Worm (Caenorhabditis elegans): ENCODE data around the gene sru-35.

Gene sru-35

ce11 chrIV:8817639-8818038, 27.6 kb upstream of the sru-35 start, which contains the start of gene T28C6.10:
T28C6.10 (plus strand) TSS chrIV:8817939.
- TF ChIP-seq nhr-12 (tag; optimal IDR thresholded peaks at IDR 0.05) (no peak), M03D4.4 (tag; optimal IDR thresholded peaks at IDR 0.05) (no peak), elt-3 (tag; optimal IDR thresholded peaks at IDR 0.05) (no peak), ham-2 (GFP tag; optimal IDR thresholded peaks at IDR 0.05) (no peak), lin-13 (tag; optimal IDR thresholded peaks at IDR 0.05) (no peak), ceh-83 (GFP tag; optimal IDR thresholded peaks at IDR 0.05) (no peak), sem-2 (GFP tag; optimal IDR thresholded peaks at IDR 0.05) (no peak), elt-1 (tag; optimal IDR thresholded peaks at IDR 0.05; ENCODE audit: borderline replicate concordance, insufficient read depth) (no peak), pha-4 (tag; optimal IDR thresholded peaks at IDR 0.05) (no peak), tbx-8 (GFP tag; optimal IDR thresholded peaks at IDR 0.05) (no peak), ceh-39 (tag; optimal IDR thresholded peaks at IDR 0.05) (no peak), unc-120 (tag; optimal IDR thresholded peaks at IDR 0.05; ENCODE audit: poor library complexity, severe bottlenecking) (no peak), hlh-1 (tag; optimal IDR thresholded peaks at IDR 0.05) (no peak), mep-1 (tag; optimal IDR thresholded peaks at IDR 0.05) (no peak), drap-1 (GFP tag; optimal IDR thresholded peaks at IDR 0.05) (no peak), ztf-11 (tag; optimal IDR thresholded peaks at IDR 0.05) (no peak), lin-32 (GFP tag; optimal IDR thresholded peaks at IDR 0.05) (no peak), blmp-1 (tag; optimal IDR thresholded peaks at IDR 0.05) (no peak)

- TF ChIP-seq elt-1 (tag; optimal IDR thresholded peaks at IDR 0.05; ENCODE audit: borderline replicate concordance, insufficient read depth) (no peak), lin-32 (GFP tag; optimal IDR thresholded peaks at IDR 0.05) (no peak)
Measured at ce11 chrIV:8816617-8817016, 26.6 kb upstream of the sru-35 start.

ce11 chrIV:8816029-8816428, 26.0 kb upstream of the sru-35 start, which contains the start of gene grsp-2:
grsp-2 (plus strand) TSS chrIV:8816329.
- TF ChIP-seq pha-4 (tag; optimal IDR thresholded peaks at IDR 0.05) (no peak), M03D4.4 (tag; optimal IDR thresholded peaks at IDR 0.05) (no peak), unc-39 (tag; optimal IDR thresholded peaks at IDR 0.05) (no peak), mep-1 (tag; optimal IDR thresholded peaks at IDR 0.05) (no peak), zip-8 (tag; optimal IDR thresholded peaks at IDR 0.05) (no peak), flh-1 (GFP tag; optimal IDR thresholded peaks at IDR 0.05) (no peak), nhr-76 (tag; optimal IDR thresholded peaks at IDR 0.05) (no peak), cnd-1 (tag; optimal IDR thresholded peaks at IDR 0.05) (no peak)

- TF ChIP-seq nhr-76 (tag; optimal IDR thresholded peaks at IDR 0.05) (no peak), ceh-39 (tag; optimal IDR thresholded peaks at IDR 0.05) (no peak), ztf-11 (tag; optimal IDR thresholded peaks at IDR 0.05) (no peak), lsy-2 (tag; optimal IDR thresholded peaks at IDR 0.05) (no peak), elt-1 (tag; optimal IDR thresholded peaks at IDR 0.05; ENCODE audit: borderline replicate concordance, insufficient read depth) (no peak), unc-62 (GFP tag; optimal IDR thresholded peaks at IDR 0.05) (no peak), elt-3 (tag; optimal IDR thresholded peaks at IDR 0.05) (no peak), lin-13 (tag; optimal IDR thresholded peaks at IDR 0.05) (no peak), hlh-1 (tag; optimal IDR thresholded peaks at IDR 0.05) (no peak), nhr-2 (tag; optimal IDR thresholded peaks at IDR 0.05) (no peak), pha-4 (tag; optimal IDR thresholded peaks at IDR 0.05) (no peak), flh-1 (GFP tag; optimal IDR thresholded peaks at IDR 0.05) (no peak)
Measured at ce11 chrIV:8815162-8815561, 25.1 kb upstream of the sru-35 start.

ce11 chrIV:8813614-8814013, 23.6 kb upstream of the sru-35 start, which contains the start of gene exc-5:
exc-5 (minus strand) TSS chrIV:8813670.
- no peak for TF ChIP-seq nhr-12 (tag; optimal IDR thresholded peaks at IDR 0.05)
- peak; percentile 11 for TF ChIP-seq unc-62 (GFP tag; optimal IDR thresholded peaks at IDR 0.05)
- TF ChIP-seq bed-3 (GFP tag; optimal IDR thresholded peaks at IDR 0.05) = no peak
- peak; percentile 87 for TF ChIP-seq hlh-1 (tag; optimal IDR thresholded peaks at IDR 0.05)
- peak; percentile 59 for TF ChIP-seq unc-120 (tag; optimal IDR thresholded peaks at IDR 0.05; ENCODE audit: poor library complexity, severe bottlenecking)

- no peak for TF ChIP-seq cnd-1 (tag; optimal IDR thresholded peaks at IDR 0.05)
- no peak for TF ChIP-seq ceh-39 (tag; optimal IDR thresholded peaks at IDR 0.05)
- no peak for TF ChIP-seq mep-1 (tag; optimal IDR thresholded peaks at IDR 0.05)
- TF ChIP-seq lsy-2 (tag; optimal IDR thresholded peaks at IDR 0.05) = no peak
- no peak for TF ChIP-seq ham-2 (GFP tag; optimal IDR thresholded peaks at IDR 0.05)
- TF ChIP-seq blmp-1 (tag; optimal IDR thresholded peaks at IDR 0.05) = no peak
- no peak for TF ChIP-seq lin-32 (GFP tag; optimal IDR thresholded peaks at IDR 0.05)
- TF ChIP-seq M03D4.4 (tag; optimal IDR thresholded peaks at IDR 0.05) = no peak
- TF ChIP-seq unc-120 (tag; optimal IDR thresholded peaks at IDR 0.05; ENCODE audit: poor library complexity, severe bottlenecking) = no peak
- no peak for TF ChIP-seq ceh-83 (GFP tag; optimal IDR thresholded peaks at IDR 0.05)
- no peak for TF ChIP-seq lin-13 (tag; optimal IDR thresholded peaks at IDR 0.05)
- TF ChIP-seq nhr-237 (tag; optimal IDR thresholded peaks at IDR 0.05) = no peak
- TF ChIP-seq ztf-11 (tag; optimal IDR thresholded peaks at IDR 0.05) = no peak
- no peak for TF ChIP-seq mab-5 (tag; optimal IDR thresholded peaks at IDR 0.05)
- TF ChIP-seq unc-62 (GFP tag; optimal IDR thresholded peaks at IDR 0.05) = no peak
- TF ChIP-seq tbx-8 (GFP tag; optimal IDR thresholded peaks at IDR 0.05) = no peak
- TF ChIP-seq pha-4 (tag; optimal IDR thresholded peaks at IDR 0.05) = no peak
- TF ChIP-seq sptf-1 (tag; optimal IDR thresholded peaks at IDR 0.05) = no peak
Measured at ce11 chrIV:8807327-8807726, 17.3 kb upstream of the sru-35 start.
